Worm (Caenorhabditis elegans) whole organism, L4/young adult: Measurements from ENCODE around the gene toca-1.

ENCODE experiments used
- W03F9.2 ChIP-seq: fragments of 150-350 bp; optimal IDR thresholded peaks from 2 replicates; lab custom pipeline; 2014; ENCODE audit warnings: missing biosample characterization, missing genetic modification characterization
- dao-5 ChIP-seq: sonication (generic microtip); optimal IDR thresholded peaks from 2 replicates; lab custom pipeline; 2016; ENCODE audit warnings: missing genotype, missing genetic modification characterization, moderate library complexity, missing compliant biosample characterization
- him-1 ChIP-seq: sonication (generic microtip); optimal IDR thresholded peaks from 2 replicates; lab custom pipeline; 2016; ENCODE audit warnings: missing genotype, missing genetic modification reagents, missing genetic modification characterization, missing compliant biosample characterization

toca-1 gene

DNA sequence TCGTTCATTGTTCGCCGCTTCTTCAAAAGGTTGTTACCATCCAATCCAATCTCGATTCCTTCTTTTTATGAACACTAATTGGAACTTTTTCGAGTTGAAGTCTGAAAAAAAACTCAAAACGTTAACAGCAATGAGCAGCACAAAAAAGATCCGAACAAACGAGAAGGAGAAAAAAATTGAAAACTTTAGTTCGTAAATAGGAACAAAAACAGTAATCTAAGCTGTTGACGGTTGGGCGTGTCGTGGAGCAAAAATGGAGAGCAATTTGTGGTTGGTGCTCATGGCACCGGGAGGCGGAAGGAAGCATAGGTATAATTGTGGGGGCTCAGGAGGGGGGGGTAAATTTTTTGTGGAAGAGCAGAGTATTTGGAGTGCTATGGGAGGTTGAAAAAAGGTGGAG is at the start of gene toca-1:
toca-1 (minus strand) TSS at position 101 of the 400 bp plus-strand sequence.
- TF ChIP-seq him-1 (tag; lab: Kevin White, UChicago) (no peak), W03F9.2 (tag; lab: Kevin White, UChicago) (no peak), dao-5 (tag; lab: Kevin White, UChicago) (no peak)

- TF ChIP-seq him-1 (tag; lab: Kevin White, UChicago): no peak
- no peak for TF ChIP-seq W03F9.2 (tag; lab: Kevin White, UChicago)
- no peak for TF ChIP-seq dao-5 (tag; lab: Kevin White, UChicago)
Observed at ce11 chrX:1568377-1568776, 47.1 kb upstream of the toca-1 start, which contains the start of gene H02F09.3. Gene H02F09.3, plus strand, starts transcription at chrX:1568677.

DNA sequence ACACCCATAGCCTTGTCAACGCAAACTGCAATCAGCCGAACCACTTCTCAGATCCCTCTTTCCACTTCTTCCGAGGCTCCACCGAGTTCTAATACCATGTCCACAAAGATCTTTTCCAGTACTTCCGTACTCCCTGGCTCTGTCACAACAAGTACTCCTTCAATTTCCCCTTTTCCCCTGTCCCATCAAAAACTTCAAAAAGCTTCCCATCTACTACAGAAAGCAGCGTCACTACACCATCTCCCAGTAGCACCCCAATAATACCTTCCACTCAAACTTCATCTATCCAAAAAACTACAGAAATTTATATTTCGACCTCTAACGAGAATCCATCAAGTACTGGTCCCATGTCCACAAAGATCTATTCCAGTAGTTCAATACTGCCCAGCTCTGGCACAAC is 35.6 kb upstream of the toca-1 start:
- TF ChIP-seq dao-5 (tag; lab: Kevin White, UChicago): no peak
- no peak for TF ChIP-seq him-1 (tag; lab: Kevin White, UChicago)
- no peak for TF ChIP-seq W03F9.2 (tag; lab: Kevin White, UChicago)

ce11 chrX:1549095-1549494 is 27.8 kb upstream of the toca-1 start:
- TF ChIP-seq W03F9.2 (tag; lab: Kevin White, UChicago): no peak
- TF ChIP-seq dao-5 (tag; lab: Kevin White, UChicago): no peak
- no peak for TF ChIP-seq him-1 (tag; lab: Kevin White, UChicago)

ce11 chrX:1546878-1547555 is 25.7 kb upstream of the toca-1 start, which contains the start of gene K06A9.1:
Gene K06A9.1, plus strand, starts transcription at chrX:1547505.
- TF ChIP-seq him-1 (tag; lab: Kevin White, UChicago): no peak
- TF ChIP-seq dao-5 (tag; lab: Kevin White, UChicago): no peak
- no peak for TF ChIP-seq W03F9.2 (tag; lab: Kevin White, UChicago)

- TF ChIP-seq him-1 (tag; lab: Kevin White, UChicago) (no peak), W03F9.2 (tag; lab: Kevin White, UChicago) (no peak), dao-5 (tag; lab: Kevin White, UChicago) (no peak)
Observed at ce11 chrX:1543432-1543831, 22.1 kb upstream of the toca-1 start.

- TF ChIP-seq dao-5 (tag; lab: Kevin White, UChicago): no peak
- TF ChIP-seq W03F9.2 (tag; lab: Kevin White, UChicago): no peak
- TF ChIP-seq him-1 (tag; lab: Kevin White, UChicago): no peak
Observed at ce11 chrX:1541072-1541471, 19.8 kb upstream of the toca-1 start.

DNA sequence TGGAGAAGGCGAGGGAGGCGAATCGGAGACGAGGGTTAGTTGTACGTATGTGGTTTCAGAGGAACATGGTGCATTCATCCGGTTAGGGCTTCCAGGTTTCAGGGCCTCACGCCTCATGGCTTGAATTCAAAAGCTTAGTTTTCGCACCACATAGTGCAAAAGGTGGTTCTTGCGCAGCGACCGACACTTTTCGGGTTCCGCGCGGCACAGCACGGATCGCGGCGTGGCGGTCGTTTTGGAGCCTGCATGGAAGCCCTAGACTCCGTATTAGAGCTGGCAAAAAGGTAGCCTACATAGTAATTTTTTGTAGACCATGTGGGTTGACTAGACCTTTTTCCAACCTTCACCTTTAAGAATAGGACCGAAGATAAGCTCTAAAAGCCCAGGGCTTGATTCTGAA is 17.5 kb upstream of the toca-1 start:
- no peak for TF ChIP-seq him-1 (tag; lab: Kevin White, UChicago)

DNA sequence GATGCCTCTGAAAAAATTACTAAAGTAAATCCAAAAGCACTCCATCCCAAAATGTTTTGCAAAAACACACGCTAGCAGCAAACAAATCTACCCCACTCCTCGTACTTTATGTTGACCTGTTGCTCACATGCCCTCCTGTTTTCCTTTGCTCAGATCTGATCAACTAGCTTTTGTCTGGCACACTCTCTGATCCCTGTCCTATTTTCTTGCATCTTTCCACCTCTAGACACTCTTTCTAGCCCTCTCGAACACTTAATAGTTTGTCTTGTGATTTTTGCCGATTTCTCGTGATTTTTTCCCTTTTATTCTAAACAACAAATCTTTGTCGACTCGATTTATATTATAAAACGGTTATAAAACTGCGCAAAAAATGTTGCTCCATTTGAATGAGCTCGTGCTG is 14.9 kb upstream of the toca-1 start, which contains the start of gene K06A9.2:
K06A9.2 (plus strand) TSS at position 229 of the 400 bp plus-strand sequence.
- TF ChIP-seq him-1 (tag; lab: Kevin White, UChicago) (no peak), W03F9.2 (tag; lab: Kevin White, UChicago) (no peak), dao-5 (tag; lab: Kevin White, UChicago) (no peak)

ce11 chrX:1535261-1535660 is 14.0 kb upstream of the toca-1 start, which contains the start of gene K06A9.3:
Gene K06A9.3, minus strand, starts transcription at chrX:1535361.
- TF ChIP-seq dao-5 (tag; lab: Kevin White, UChicago) (no peak), him-1 (tag; lab: Kevin White, UChicago) (no peak), W03F9.2 (tag; lab: Kevin White, UChicago) (no peak)

- TF ChIP-seq him-1 (tag; lab: Kevin White, UChicago): peak; percentile 37
- TF ChIP-seq W03F9.2 (tag; lab: Kevin White, UChicago): no peak
Observed at ce11 chrX:1529013-1529412, 7.7 kb upstream of the toca-1 start.

- TF ChIP-seq him-1 (tag; lab: Kevin White, UChicago): no peak
- TF ChIP-seq W03F9.2 (tag; lab: Kevin White, UChicago): no peak
- TF ChIP-seq dao-5 (tag; lab: Kevin White, UChicago): no peak
Observed at ce11 chrX:1528107-1528506, 6.8 kb upstream of the toca-1 start.

- TF ChIP-seq W03F9.2 (tag; lab: Kevin White, UChicago): no peak
- TF ChIP-seq dao-5 (tag; lab: Kevin White, UChicago): no peak
- TF ChIP-seq him-1 (tag; lab: Kevin White, UChicago): no peak
Observed at ce11 chrX:1527338-1527737, 6.1 kb upstream of the toca-1 start.

ce11 chrX:1525511-1526172 is 4.4 kb upstream of the toca-1 start:
- TF ChIP-seq W03F9.2 (tag; lab: Kevin White, UChicago): no peak
- TF ChIP-seq him-1 (tag; lab: Kevin White, UChicago): no peak
- TF ChIP-seq dao-5 (tag; lab: Kevin White, UChicago): no peak
